Worm (Caenorhabditis elegans): ENCODE data around the gene ceh-92.

DNA sequence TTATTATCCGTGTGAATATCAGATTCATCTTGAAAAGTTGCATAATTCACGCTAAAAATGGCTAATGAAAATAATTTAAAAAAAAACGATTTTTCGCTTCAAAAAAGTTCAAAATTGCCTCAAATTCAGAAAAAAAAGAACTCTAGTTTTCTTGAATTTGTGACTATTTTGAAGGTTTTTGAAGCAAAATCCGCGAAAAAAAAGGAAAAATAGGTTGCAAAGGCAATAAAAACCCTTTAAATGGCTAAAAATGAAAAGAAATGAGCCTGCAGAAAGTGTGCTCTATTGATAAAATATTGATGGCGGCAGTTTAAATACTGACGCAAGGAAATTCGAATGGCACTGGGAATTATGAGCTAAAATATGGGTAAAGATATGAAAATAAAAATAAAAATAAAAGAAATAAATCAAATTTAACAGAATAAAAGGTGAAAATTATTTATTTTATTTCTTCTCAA is 943 bp upstream of the ceh-92 start, which contains the start of gene Y66D12A.7:
- TF ChIP-seq nhr-12 (tag; optimal IDR thresholded peaks at IDR 0.05) (no peak), unc-39 (tag; optimal IDR thresholded peaks at IDR 0.05) (no peak), nhr-11 (tag; optimal IDR thresholded peaks at IDR 0.05) (no peak), elt-1 (tag; optimal IDR thresholded peaks at IDR 0.05) (no peak), sem-4 (tag; optimal IDR thresholded peaks at IDR 0.05) (no peak), alr-1 (tag; optimal IDR thresholded peaks at IDR 0.05) (no peak), unc-62 (GFP tag; optimal IDR thresholded peaks at IDR 0.05) (no peak), sma-3 (GFP tag; optimal IDR thresholded peaks at IDR 0.05) (no peak), nhr-10 (tag; optimal IDR thresholded peaks at IDR 0.05) (no peak), snpc-4 (tag; optimal IDR thresholded peaks at IDR 0.05) (no peak), ceh-82 (tag; optimal IDR thresholded peaks at IDR 0.05) (no peak)

Measured in whole organism, L2 larva.